Worm (Caenorhabditis elegans): ENCODE results near the gene col-149.

ce11 chrV:10280112-10280511, 12.6 kb downstream of the col-149 start:
- no peak for TF ChIP-seq hmbx-1 (tag; optimal IDR thresholded peaks at IDR 0.05)
- TF ChIP-seq tra-4 (tag; optimal IDR thresholded peaks at IDR 0.05): no peak
- no peak for TF ChIP-seq ceh-36 (tag; optimal IDR thresholded peaks at IDR 0.05)
- no peak for TF ChIP-seq flt-1 (GFP tag; IDR thresholded peaks at IDR 0.05)
- no peak for TF ChIP-seq ama-1 (optimal IDR thresholded peaks at IDR 0.05)
- TF ChIP-seq aly-1 (tag; optimal IDR thresholded peaks at IDR 0.05): no peak
- no peak for TF ChIP-seq tbx-11 (GFP tag; IDR thresholded peaks at IDR 0.05)
- TF ChIP-seq B0310.2 (tag; optimal IDR thresholded peaks at IDR 0.05): no peak
